Worm (Caenorhabditis elegans) whole organism, mixed stage, embryonic: ENCODE data around the gene tag-297.

Experiments
- hlh-1 ChIP-seq: fragments of 150-350 bp; optimal IDR thresholded peaks from 2 replicates; lab custom pipeline; 2014; ENCODE audit warnings: missing biosample characterization, missing genetic modification reagents, missing genetic modification characterization
- lin-13 ChIP-seq: fragments of 150-350 bp; optimal IDR thresholded peaks from 2 replicates; lab custom pipeline; 2014; ENCODE audit warnings: missing biosample characterization, missing genetic modification characterization
- unc-62 ChIP-seq: fragments of 150-350 bp; optimal IDR thresholded peaks from 2 replicates; lab custom pipeline; 2014; ENCODE audit warnings: missing biosample characterization, missing genetic modification reagents, missing genetic modification characterization

- no peak for TF ChIP-seq unc-62 (GFP tag; lab: Kevin White, UChicago)
- TF ChIP-seq hlh-1, result no peak
- no peak for TF ChIP-seq lin-13 (tag; lab: Kevin White, UChicago)
Observed at ce11 chrII:14627330-14627729, at the start of gene tag-297.
